Fruit fly (Drosophila melanogaster) whole organism, prepupa: ENCODE measurements around the gene gl.

Experiments
- CG10631 ChIP-seq: fragments of 200-800 bp; sonication (Bioruptor generic); optimal IDR thresholded peaks from 2 replicates; lab custom pipeline; 2016; ENCODE audit warnings: missing biosample characterization, missing genetic modification characterization
- CG11762 ChIP-seq: fragments of 200-800 bp; sonication (Bioruptor generic); optimal IDR thresholded peaks from 3 replicates; lab custom pipeline; 2016; ENCODE audit warnings: missing biosample characterization, missing genetic modification characterization; ENCODE audit not compliant: insufficient read depth
- CG11902 ChIP-seq: fragments of 200-800 bp; sonication (Bioruptor generic); optimal IDR thresholded peaks from 3 replicates; lab custom pipeline; 2016; ENCODE audit warnings: missing biosample characterization, missing genetic modification characterization
- CG15336 ChIP-seq: fragments of 200-800 bp; sonication (Bioruptor generic); IDR thresholded peaks from 2 replicates; pipeline ENCODE4 v1.3.6; 2022; ENCODE audit warnings: missing biosample characterization, missing genetic modification characterization
- CG1621 ChIP-seq: fragments of 200-800 bp; sonication (Bioruptor generic); optimal IDR thresholded peaks from 3 replicates; lab custom pipeline; 2018; ENCODE audit warnings: missing biosample characterization, mild to moderate bottlenecking, missing genetic modification characterization
- CG3032 ChIP-seq: fragments of 200-800 bp; optimal IDR thresholded peaks from 2 replicates; lab custom pipeline; 2019; ENCODE audit warnings: missing biosample characterization, mild to moderate bottlenecking, missing genetic modification characterization, moderate library complexity
- CG32006 ChIP-seq: fragments of 200-800 bp; sonication (Bioruptor generic); optimal IDR thresholded peaks from 3 replicates; lab custom pipeline; 2017; ENCODE audit warnings: missing biosample characterization, mild to moderate bottlenecking, missing genetic modification characterization
- CG34406 ChIP-seq: fragments of 200-800 bp; sonication (Bioruptor generic); optimal IDR thresholded peaks from 3 replicates; lab custom pipeline; 2016; ENCODE audit warnings: missing biosample characterization, missing genetic modification characterization
- CG3919 ChIP-seq: fragments of 200-800 bp; sonication (Bioruptor generic); optimal IDR thresholded peaks from 3 replicates; lab custom pipeline; 2016; ENCODE audit warnings: missing biosample characterization, missing genetic modification characterization
- CG4318 ChIP-seq: fragments of 200-800 bp; sonication (Bioruptor generic); optimal IDR thresholded peaks from 3 replicates; lab custom pipeline; 2017; ENCODE audit warnings: missing biosample characterization, mild to moderate bottlenecking, missing genetic modification characterization
- CG6854 ChIP-seq: fragments of 200-800 bp; sonication (Bioruptor generic); optimal IDR thresholded peaks from 2 replicates; lab custom pipeline; 2017; ENCODE audit warnings: missing biosample characterization, mild to moderate bottlenecking, missing genetic modification characterization
- CG8119 ChIP-seq: fragments of 200-800 bp; sonication (Bioruptor generic); IDR thresholded peaks from 3 replicates; pipeline ENCODE4 v1.3.6; 2022; ENCODE audit warnings: missing biosample characterization, missing genetic modification characterization
- CG8319 ChIP-seq: fragments of 200-800 bp; sonication (Bioruptor generic); optimal IDR thresholded peaks from 3 replicates; lab custom pipeline; 2016; ENCODE audit warnings: missing biosample characterization, missing genetic modification characterization
- CG8632 ChIP-seq: fragments of 200-800 bp; sonication (Bioruptor generic); optimal IDR thresholded peaks from 3 replicates; lab custom pipeline; 2016; ENCODE audit warnings: missing biosample characterization, missing genetic modification characterization
- CG9139 ChIP-seq: fragments of 200-800 bp; sonication (Bioruptor generic); optimal IDR thresholded peaks from 3 replicates; lab custom pipeline; 2017; ENCODE audit warnings: missing biosample characterization, mild to moderate bottlenecking, missing genetic modification characterization
- Eip75B ChIP-seq: fragments of 200-800 bp; sonication (Bioruptor generic); optimal IDR thresholded peaks from 3 replicates; lab custom pipeline; 2016; ENCODE audit warnings: missing biosample characterization, missing genetic modification characterization
- Eip78C ChIP-seq: fragments of 200-800 bp; sonication (Bioruptor generic); peaks from one replicate; lab custom pipeline; 2016; ENCODE audit warnings: missing biosample characterization, missing genetic modification characterization
- Eip93F ChIP-seq: fragments of 200-800 bp; sonication (Bioruptor generic); optimal IDR thresholded peaks from 2 replicates; lab custom pipeline; 2016; ENCODE audit warnings: missing biosample characterization, mild to moderate bottlenecking, missing genetic modification characterization
- Ets96B ChIP-seq: fragments of 200-800 bp; optimal IDR thresholded peaks from 2 replicates; lab custom pipeline; 2019; ENCODE audit warnings: missing biosample characterization, mild to moderate bottlenecking, missing genetic modification characterization, moderate library complexity
- Gug ChIP-seq: fragments of 200-800 bp; sonication (Bioruptor generic); IDR thresholded peaks from 2 replicates; pipeline ENCODE4 v1.3.6; 2022; ENCODE audit warnings: missing biosample characterization, missing genetic modification characterization
- Hr38 ChIP-seq: sonication (Bioruptor generic); optimal IDR thresholded peaks from 2 replicates; lab custom pipeline; 2016; ENCODE audit warnings: missing biosample characterization, missing genetic modification characterization
- Hr39 ChIP-seq: fragments of 200-800 bp; sonication (Bioruptor generic); optimal IDR thresholded peaks from 2 replicates; lab custom pipeline; 2016; ENCODE audit warnings: missing biosample characterization, missing genetic modification characterization
- Hr4 ChIP-seq: fragments of 200-800 bp; sonication (Bioruptor generic); optimal IDR thresholded peaks from 3 replicates; lab custom pipeline; 2016; ENCODE audit warnings: missing biosample characterization, missing genetic modification characterization
- Lpt ChIP-seq: fragments of 200-800 bp; sonication (Bioruptor generic); optimal IDR thresholded peaks from 3 replicates; lab custom pipeline; 2016; ENCODE audit warnings: missing biosample characterization, missing genetic modification characterization
- Met ChIP-seq: fragments of 200-800 bp; sonication (Bioruptor generic); optimal IDR thresholded peaks from 3 replicates; lab custom pipeline; 2016; ENCODE audit warnings: missing biosample characterization, missing genetic modification characterization
- Smox ChIP-seq: fragments of 200-800 bp; sonication (Bioruptor generic); optimal IDR thresholded peaks from 3 replicates; lab custom pipeline; 2016; ENCODE audit warnings: missing biosample characterization, missing genetic modification characterization
- Sox102F ChIP-seq: fragments of 200-800 bp; sonication (Bioruptor generic); optimal IDR thresholded peaks from 2 replicates; lab custom pipeline; 2016; ENCODE audit warnings: missing biosample characterization, mild to moderate bottlenecking, missing genetic modification characterization
- Sox14 ChIP-seq: fragments of 200-800 bp; sonication (Bioruptor generic); optimal IDR thresholded peaks from 3 replicates; lab custom pipeline; 2016; ENCODE audit warnings: missing biosample characterization, missing genetic modification characterization
- Sox15 ChIP-seq: fragments of 200-800 bp; sonication (Bioruptor generic); optimal IDR thresholded peaks from 3 replicates; lab custom pipeline; 2016; ENCODE audit warnings: missing biosample characterization, missing genetic modification characterization
- achi ChIP-seq: fragments of 200-800 bp; sonication (Bioruptor generic); optimal IDR thresholded peaks from 3 replicates; lab custom pipeline; 2016; ENCODE audit warnings: missing biosample characterization, missing genetic modification characterization
- acj6 ChIP-seq: fragments of 200-800 bp; sonication (Bioruptor generic); optimal IDR thresholded peaks from 3 replicates; lab custom pipeline; 2016; ENCODE audit warnings: missing biosample characterization, missing genetic modification characterization
- cyc ChIP-seq: fragments of 200-800 bp; sonication (Bioruptor generic); optimal IDR thresholded peaks from 3 replicates; lab custom pipeline; 2016; ENCODE audit warnings: missing biosample characterization, missing genetic modification characterization
- dac ChIP-seq: fragments of 200-800 bp; sonication (Bioruptor generic); optimal IDR thresholded peaks from 2 replicates; lab custom pipeline; 2017; ENCODE audit warnings: missing biosample characterization, mild to moderate bottlenecking, missing genetic modification characterization
- eg ChIP-seq: fragments of 200-800 bp; sonication (Bioruptor generic); IDR thresholded peaks from 3 replicates; pipeline ENCODE4 v1.3.6; 2022; ENCODE audit warnings: missing biosample characterization, missing genetic modification characterization
- fd59A ChIP-seq: fragments of 200-800 bp; sonication (Bioruptor generic); optimal IDR thresholded peaks from 2 replicates; lab custom pipeline; 2017; ENCODE audit warnings: missing biosample characterization, mild to moderate bottlenecking, missing genetic modification characterization, missing genetic modification reagents
- fkh ChIP-seq: fragments of 200-800 bp; sonication (Bioruptor generic); optimal IDR thresholded peaks from 3 replicates; lab custom pipeline; 2017; ENCODE audit warnings: missing biosample characterization, mild to moderate bottlenecking, missing genetic modification characterization, moderate library complexity
- net ChIP-seq: fragments of 200-800 bp; sonication (Bioruptor generic); optimal IDR thresholded peaks from 3 replicates; lab custom pipeline; 2016; ENCODE audit warnings: missing biosample characterization, missing genetic modification characterization
- pdm3 ChIP-seq: fragments of 200-800 bp; sonication (Bioruptor generic); optimal IDR thresholded peaks from 3 replicates; lab custom pipeline; 2016; ENCODE audit warnings: missing biosample characterization, missing genetic modification characterization
- salr ChIP-seq, 2 experiments: fragments of 200-800 bp; sonication (Bioruptor generic); optimal IDR thresholded peaks; 3 replicates each; lab custom pipeline; 2016 to 2018; ENCODE audit warnings: missing biosample characterization in 2 of 2, missing genetic modification characterization in 2 of 2, mild to moderate bottlenecking in 1 of 2
- svp ChIP-seq: fragments of 200-800 bp; sonication (Bioruptor generic); peaks from one replicate; lab custom pipeline; 2016; ENCODE audit warnings: missing biosample characterization, missing genetic modification characterization
- topi ChIP-seq: fragments of 200-800 bp; sonication (Bioruptor generic); optimal IDR thresholded peaks from 3 replicates; lab custom pipeline; 2016; ENCODE audit warnings: missing biosample characterization, missing genetic modification characterization

Gene gl

DNA sequence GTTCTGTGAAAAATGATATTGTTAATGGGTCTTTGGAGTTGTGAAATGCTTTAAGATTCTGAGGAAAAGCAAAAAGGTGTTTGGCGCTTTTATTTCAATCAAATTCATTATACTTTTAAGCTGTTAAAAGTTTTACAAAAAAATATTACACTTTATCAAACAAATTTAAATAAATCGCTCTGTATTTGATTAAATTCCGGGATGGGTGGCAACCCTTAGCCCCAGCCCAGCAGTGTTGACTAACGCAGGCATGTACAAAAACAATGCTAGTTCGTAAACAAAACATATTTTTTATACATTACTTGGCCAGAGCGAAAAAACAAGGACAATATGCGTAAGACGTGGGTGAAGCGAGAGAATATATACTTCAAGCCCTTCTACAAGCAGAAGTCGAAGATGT lies 32.2 kb upstream of the gl start, which contains the start of gene CG7685 (continued):
- TF ChIP-seq achi (GFP tag; lab: Kevin White, UChicago) = peak; percentile 62
- TF ChIP-seq Hr4 (GFP tag; lab: Kevin White, UChicago) = peak; percentile 66
- peak; percentile 33 for TF ChIP-seq CG6854
- peak; percentile 12 for TF ChIP-seq Sox15 (GFP tag; lab: Kevin White, UChicago)
- peak; percentile 68; the same call in 2 of the 3 replicates for TF ChIP-seq eg
- TF ChIP-seq Hr38 (GFP tag; lab: Kevin White, UChicago) = no peak
- TF ChIP-seq CG10631 (GFP tag; lab: Kevin White, UChicago) = peak; percentile 68
- TF ChIP-seq fd59A = peak; percentile 4
- no peak for TF ChIP-seq Sox102F (GFP tag; lab: Kevin White, UChicago)
- peak; percentile 73 for TF ChIP-seq Hr39 (GFP tag; lab: Kevin White, UChicago)
- TF ChIP-seq fkh (GFP tag; lab: Kevin White, UChicago) = peak; percentile 94
- no peak for TF ChIP-seq dac (GFP tag; lab: Kevin White, UChicago)
- no peak for TF ChIP-seq Gug (GFP tag; lab: Robert Waterston, UW)
- peak; percentile 82 for TF ChIP-seq svp (GFP tag; lab: Kevin White, UChicago)
- peak; percentile 9 for TF ChIP-seq CG8632
- peak; percentile 76 for TF ChIP-seq CG3919 (GFP tag; lab: Kevin White, UChicago)
- TF ChIP-seq CG8119 (GFP tag; lab: Robert Waterston, UW) = peak; percentile 33; the same call in 1 of the 3 replicates
- no peak for TF ChIP-seq CG4318
- TF ChIP-seq pdm3 (GFP tag; lab: Kevin White, UChicago) = peak; percentile 73
- no peak for TF ChIP-seq Met (GFP tag; lab: Kevin White, UChicago)
- peak; percentile 66 for TF ChIP-seq cyc (GFP tag; lab: Kevin White, UChicago)
- TF ChIP-seq CG9139 (GFP tag; lab: Kevin White, UChicago) = no peak
- TF ChIP-seq CG11762 (GFP tag; lab: Kevin White, UChicago) = no peak
- peak; percentile 52 for TF ChIP-seq CG3032 (tag; lab: Kevin White, UChicago)
- TF ChIP-seq topi = peak; percentile 75
- no peak for TF ChIP-seq CG11902 (GFP tag; lab: Kevin White, UChicago)
- TF ChIP-seq CG15336 (GFP tag; lab: Robert Waterston, UW) = peak; percentile 59
- no peak for TF ChIP-seq CG1621 (tag; lab: Kevin White, UChicago)
- TF ChIP-seq salr (GFP tag; optimal IDR thresholded peaks at IDR 0.05; lab: Kevin White, UChicago) = no peak
- TF ChIP-seq CG8319 (GFP tag; lab: Kevin White, UChicago) = peak; percentile 47
- TF ChIP-seq Sox14 (GFP tag; lab: Kevin White, UChicago) = peak; percentile 79
- TF ChIP-seq Eip78C (GFP tag; lab: Kevin White, UChicago) = peak; percentile 87
- no peak for TF ChIP-seq Eip93F
- peak; percentile 51 for TF ChIP-seq Ets96B (tag; lab: Kevin White, UChicago)
- TF ChIP-seq CG32006 (GFP tag; lab: Kevin White, UChicago) = peak; percentile 43
- peak; percentile 23 for TF ChIP-seq net (GFP tag; lab: Kevin White, UChicago)
- peak; percentile 22 for TF ChIP-seq Lpt (GFP tag; lab: Kevin White, UChicago)
- peak; percentile 42 for TF ChIP-seq CG34406 (GFP tag; lab: Kevin White, UChicago)
- no peak for TF ChIP-seq Smox (GFP tag; lab: Kevin White, UChicago)
- TF ChIP-seq acj6 (GFP tag; lab: Kevin White, UChicago) = peak; percentile 63
- TF ChIP-seq Eip75B (GFP tag; lab: Kevin White, UChicago) = peak; percentile 76
